Fruit fly (Drosophila melanogaster): ENCODE results near the gene AttD.

DNA sequence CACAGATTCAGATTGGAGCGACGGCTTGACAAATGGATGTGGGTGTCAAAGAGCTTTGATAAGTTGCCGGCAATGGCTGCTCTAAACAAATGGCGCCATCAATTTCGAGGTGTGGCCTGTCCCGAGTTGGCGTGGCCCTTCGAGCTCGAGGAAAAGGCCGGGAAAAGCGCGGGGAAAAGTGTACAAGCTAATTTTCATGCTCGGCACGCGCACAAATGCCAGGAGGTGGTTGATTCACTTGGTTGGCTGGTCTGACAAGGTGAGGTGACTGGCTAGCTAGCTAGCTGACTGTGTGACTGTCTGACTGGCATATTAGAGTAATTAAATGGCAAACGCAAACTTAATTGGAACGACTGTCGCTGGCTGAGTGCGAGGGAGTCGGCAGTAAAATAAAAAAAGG, 23.2 kb upstream of the AttD start:
- TF ChIP-seq insv (optimal IDR thresholded peaks at IDR 0.05) (no peak), ttk (optimal IDR thresholded peaks at IDR 0.05) (no peak), Sin3A (optimal IDR thresholded peaks at IDR 0.05) (no peak)

Data from Kc167 (cell line).